Worm (Caenorhabditis elegans) whole organism, L1 larva: ENCODE measurements around the gene ZK112.4.

ENCODE experiments used
- C04F5.9 ChIP-seq: sonication (generic microtip); optimal IDR thresholded peaks from 2 replicates; lab custom pipeline; 2016; ENCODE audit warnings: missing genetic modification characterization, missing compliant biosample characterization
- C16A3.4 ChIP-seq: fragments of 150-350 bp; optimal IDR thresholded peaks from 2 replicates; lab custom pipeline; 2014; ENCODE audit warnings: missing biosample characterization, missing genetic modification characterization
- C34B4.2 ChIP-seq: sonication (generic microtip); optimal IDR thresholded peaks from 2 replicates; lab custom pipeline; 2017; ENCODE audit warnings: mild to moderate bottlenecking, missing genetic modification characterization, missing compliant biosample characterization
- F16B12.6 ChIP-seq: fragments of 150-350 bp; optimal IDR thresholded peaks from 2 replicates; lab custom pipeline; 2014; ENCODE audit warnings: missing biosample characterization, missing genetic modification characterization
- aly-2 ChIP-seq: fragments of 150-350 bp; optimal IDR thresholded peaks from 2 replicates; lab custom pipeline; 2014; ENCODE audit warnings: missing biosample characterization, missing genetic modification characterization
- ama-1 ChIP-seq: fragments of 150-350 bp; optimal IDR thresholded peaks from 2 replicates; lab custom pipeline; 2014
- blmp-1 ChIP-seq: fragments of 150-350 bp; optimal IDR thresholded peaks from 2 replicates; lab custom pipeline; 2014; ENCODE audit warnings: missing biosample characterization, missing genetic modification characterization
- ceh-63 ChIP-seq: fragments of 200-800 bp; sonication (Bioruptor generic); optimal IDR thresholded peaks from 2 replicates; lab custom pipeline; 2018; ENCODE audit warnings: mild to moderate bottlenecking, missing genetic modification characterization, missing compliant biosample characterization
- ceh-8 ChIP-seq: fragments of 200-800 bp; sonication (Bioruptor generic); optimal IDR thresholded peaks from 2 replicates; lab custom pipeline; 2018; ENCODE audit warnings: mild to moderate bottlenecking, missing genetic modification characterization, moderate library complexity, missing compliant biosample characterization
- ceh-82 ChIP-seq, 3 experiments: fragments of 150-350 bp in 1 of 3; sonication (generic microtip) in 2 of 3; optimal IDR thresholded peaks; 2 replicates each; lab custom pipeline; 2014 to 2017; ENCODE audit warnings: missing biosample characterization in 3 of 3, missing genetic modification characterization in 3 of 3
- ceh-90 ChIP-seq: sonication (generic microtip); optimal IDR thresholded peaks from 2 replicates; lab custom pipeline; 2016; ENCODE audit warnings: missing genetic modification characterization, missing compliant biosample characterization
- dsc-1 ChIP-seq: sonication (generic microtip); optimal IDR thresholded peaks from 2 replicates; lab custom pipeline; 2016; ENCODE audit warnings: mild to moderate bottlenecking, missing genetic modification characterization, missing compliant biosample characterization
- efl-1 ChIP-seq, 4 experiments: fragments of 150-350 bp; optimal IDR thresholded peaks in 3 of 4; peaks in 1 of 4; 1 replicate in 1 of 4; 2 replicates in 3 of 4; lab custom pipeline; 2014; ENCODE audit warnings: missing biosample characterization in 2 of 4, missing genetic modification characterization in 2 of 4, missing genetic modification reagents in 2 of 4
- egl-27 ChIP-seq, 2 experiments: fragments of 150-350 bp in 1 of 2; sonication (generic microtip); optimal IDR thresholded peaks; 3 replicates each; lab custom pipeline; 2017 to 2018; ENCODE audit warnings: missing biosample characterization in 2 of 2, missing genetic modification characterization in 2 of 2, missing genetic modification reagents in 2 of 2
- elt-2 ChIP-seq: sonication (generic microtip); optimal IDR thresholded peaks from 2 replicates; lab custom pipeline; 2016; ENCODE audit warnings: missing genetic modification characterization, mild to moderate bottlenecking, inconsistent platforms, missing compliant biosample characterization, missing genetic modification reagents
- ets-5 ChIP-seq: fragments of 200-800 bp; sonication (Bioruptor generic); IDR thresholded peaks from 2 replicates; pipeline ENCODE4 v1.3.6; 2022; ENCODE audit warnings: missing genetic modification characterization, missing compliant biosample characterization
- fkh-4 ChIP-seq: sonication (generic microtip); optimal IDR thresholded peaks from 2 replicates; lab custom pipeline; 2016; ENCODE audit warnings: missing compliant biosample characterization, missing genetic modification characterization, borderline replicate concordance
- hlh-17 ChIP-seq: fragments of 200-800 bp; sonication (Bioruptor generic); optimal IDR thresholded peaks from 2 replicates; lab custom pipeline; 2018; ENCODE audit warnings: missing genetic modification characterization, mild to moderate bottlenecking, missing compliant biosample characterization, moderate library complexity, borderline replicate concordance
- hlh-4 ChIP-seq: sonication (generic microtip); optimal IDR thresholded peaks from 2 replicates; lab custom pipeline; 2016; ENCODE audit warnings: mild to moderate bottlenecking, missing genetic modification characterization, missing compliant biosample characterization
- isw-1 ChIP-seq: fragments of 200-800 bp; sonication (Bioruptor generic); IDR thresholded peaks from 2 replicates; pipeline ENCODE4 v1.3.6; 2022; ENCODE audit warnings: missing genetic modification characterization, missing compliant biosample characterization
- lin-13 ChIP-seq: fragments of 150-350 bp; optimal IDR thresholded peaks from 2 replicates; lab custom pipeline; 2014; ENCODE audit warnings: missing biosample characterization, missing genetic modification reagents, missing genetic modification characterization
- lin-14 ChIP-seq: fragments of 200-800 bp; sonication (Bioruptor generic); optimal IDR thresholded peaks from 2 replicates; lab custom pipeline; 2018; ENCODE audit warnings: mild to moderate bottlenecking, missing genetic modification characterization, moderate library complexity, missing compliant biosample characterization
- lin-35 ChIP-seq, 2 experiments: fragments of 150-350 bp; optimal IDR thresholded peaks; 2 replicates each; lab custom pipeline; 2014; ENCODE audit warnings: missing biosample characterization in 2 of 2, missing genetic modification characterization in 2 of 2, missing genetic modification reagents in 2 of 2
- lin-39 ChIP-seq: fragments of 150-350 bp; optimal IDR thresholded peaks from 2 replicates; lab custom pipeline; 2014; ENCODE audit warnings: missing biosample characterization, missing genetic modification reagents, missing genetic modification characterization
- lir-3 ChIP-seq: sonication (generic microtip); optimal IDR thresholded peaks from 2 replicates; lab custom pipeline; 2016; ENCODE audit warnings: mild to moderate bottlenecking, missing genetic modification characterization, moderate library complexity, missing compliant biosample characterization; ENCODE audit not compliant: poor library complexity
- lsy-2 ChIP-seq, 2 experiments: fragments of 150-350 bp; optimal IDR thresholded peaks; 2 replicates each; lab custom pipeline; 2014; ENCODE audit warnings: missing biosample characterization in 2 of 2, missing genetic modification characterization in 2 of 2
- mab-9 ChIP-seq: fragments of 200-800 bp; sonication (Bioruptor generic); IDR thresholded peaks from 2 replicates; pipeline ENCODE4 v1.3.6; 2022; ENCODE audit warnings: missing genetic modification reagents, missing genetic modification characterization, missing compliant biosample characterization
- mdl-1 ChIP-seq, 2 experiments: fragments of 150-350 bp; optimal IDR thresholded peaks; 2 replicates each; lab custom pipeline; 2014 to 2017; ENCODE audit warnings: missing biosample characterization in 2 of 2, missing genetic modification characterization in 2 of 2, inconsistent platforms in 1 of 2
- mef-2 ChIP-seq: fragments of 150-350 bp; optimal IDR thresholded peaks from 2 replicates; lab custom pipeline; 2014; ENCODE audit warnings: missing biosample characterization, missing genetic modification characterization
- mep-1 ChIP-seq: fragments of 150-350 bp; optimal IDR thresholded peaks from 2 replicates; lab custom pipeline; 2014; ENCODE audit warnings: missing biosample characterization, missing genetic modification characterization
- nhr-11 ChIP-seq: fragments of 150-350 bp; optimal IDR thresholded peaks from 2 replicates; lab custom pipeline; 2014; ENCODE audit warnings: missing biosample characterization, missing genetic modification characterization
- nhr-12 ChIP-seq: sonication (generic microtip); optimal IDR thresholded peaks from 2 replicates; lab custom pipeline; 2017; ENCODE audit warnings: missing biosample characterization, missing genetic modification characterization
- nhr-237 ChIP-seq: fragments of 150-350 bp; optimal IDR thresholded peaks from 2 replicates; lab custom pipeline; 2014; ENCODE audit warnings: missing biosample characterization, missing genetic modification characterization
- nhr-76 ChIP-seq: sonication (generic microtip); optimal IDR thresholded peaks from 2 replicates; lab custom pipeline; 2017; ENCODE audit warnings: missing biosample characterization, missing genetic modification characterization
- nhr-85 ChIP-seq: sonication (generic microtip); peaks from one replicate; lab custom pipeline; 2016; ENCODE audit warnings: missing genetic modification characterization, inconsistent platforms, missing compliant biosample characterization
- nhr-90 ChIP-seq: sonication (generic microtip); optimal IDR thresholded peaks from 2 replicates; lab custom pipeline; 2016; ENCODE audit warnings: mild to moderate bottlenecking, missing genetic modification characterization, missing compliant biosample characterization; ENCODE audit not compliant: poor library complexity
- pax-3 ChIP-seq: fragments of 200-800 bp; sonication (Bioruptor generic); optimal IDR thresholded peaks from 2 replicates; lab custom pipeline; 2018; ENCODE audit warnings: mild to moderate bottlenecking, missing genetic modification characterization, moderate library complexity, missing compliant biosample characterization
- pqm-1 ChIP-seq: sonication (generic microtip); optimal IDR thresholded peaks from 3 replicates; lab custom pipeline; 2017; ENCODE audit warnings: missing biosample characterization, missing genetic modification characterization
- rnt-1 ChIP-seq: sonication (generic microtip); optimal IDR thresholded peaks from 2 replicates; lab custom pipeline; 2016; ENCODE audit warnings: mild to moderate bottlenecking, missing genetic modification characterization, moderate library complexity, missing compliant biosample characterization
- snpc-4 ChIP-seq: fragments of 150-350 bp; optimal IDR thresholded peaks from 2 replicates; lab custom pipeline; 2014; ENCODE audit warnings: missing biosample characterization, missing genetic modification characterization
- snu-23 ChIP-seq: sonication (generic microtip); optimal IDR thresholded peaks from 2 replicates; lab custom pipeline; 2016; ENCODE audit warnings: missing genetic modification characterization, missing compliant biosample characterization
- sptf-1 ChIP-seq: fragments of 150-350 bp; optimal IDR thresholded peaks from 2 replicates; lab custom pipeline; 2014; ENCODE audit warnings: missing biosample characterization, missing genetic modification characterization
- tlp-1 ChIP-seq: fragments of 150-350 bp; optimal IDR thresholded peaks from 2 replicates; lab custom pipeline; 2014; ENCODE audit warnings: missing biosample characterization, missing genetic modification characterization
- unc-130 ChIP-seq: fragments of 150-350 bp; optimal IDR thresholded peaks from 2 replicates; lab custom pipeline; 2017; ENCODE audit warnings: missing biosample characterization, missing genetic modification characterization, inconsistent platforms
- unc-30 ChIP-seq: sonication (generic microtip); optimal IDR thresholded peaks from 2 replicates; lab custom pipeline; 2017; ENCODE audit warnings: missing biosample characterization, missing genetic modification characterization
- unc-86 ChIP-seq: sonication (generic microtip); optimal IDR thresholded peaks from 2 replicates; lab custom pipeline; 2016; ENCODE audit warnings: missing genetic modification characterization, missing compliant biosample characterization
- unc-98 ChIP-seq: fragments of 200-800 bp; sonication (Bioruptor generic); IDR thresholded peaks from 2 replicates; pipeline ENCODE4 v1.3.6; 2022; ENCODE audit warnings: missing genetic modification characterization, missing compliant biosample characterization
- zip-4 ChIP-seq: fragments of 200-800 bp; sonication (Bioruptor generic); optimal IDR thresholded peaks from 2 replicates; lab custom pipeline; 2018; ENCODE audit warnings: mild to moderate bottlenecking, missing genetic modification characterization, moderate library complexity, missing compliant biosample characterization

The ZK112.4 gene

DNA sequence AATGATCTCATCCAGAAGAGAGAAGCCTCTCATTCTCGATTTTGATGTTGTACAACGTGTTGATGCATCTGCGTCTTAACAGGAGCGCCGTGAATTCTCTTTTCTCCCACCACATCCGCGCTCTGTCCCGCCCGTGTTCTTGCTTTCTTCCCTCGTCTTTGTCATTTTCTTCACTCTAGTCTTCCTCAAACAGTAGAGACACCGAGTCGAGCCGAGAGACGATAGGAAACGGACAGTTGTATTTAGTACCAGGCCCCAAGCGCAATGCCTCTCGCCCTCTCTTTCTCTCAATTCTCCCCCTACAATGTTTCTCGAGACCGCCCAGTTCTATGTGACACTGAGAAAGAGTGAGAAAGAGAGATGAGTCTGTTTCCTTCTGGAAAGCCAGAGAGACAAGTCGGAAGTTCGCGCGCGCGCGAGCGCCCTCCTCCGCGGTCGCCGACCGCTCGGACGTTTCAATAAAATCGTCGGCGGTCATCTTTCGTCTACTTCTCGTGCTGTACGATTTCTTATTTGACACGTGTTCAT is at the start of gene ZK112.4 (continued):
- no peak for TF ChIP-seq snpc-4
- TF ChIP-seq unc-86 (tag; lab: Kevin White, UChicago) = peak; percentile 43
- TF ChIP-seq nhr-12 (tag; lab: Kevin White, UChicago) = no peak
- TF ChIP-seq nhr-85 (tag; lab: Kevin White, UChicago) = peak; percentile 73
- no peak for TF ChIP-seq isw-1 (GFP tag; lab: Robert Waterston, UW)
- peak; percentile 36 for TF ChIP-seq C16A3.4 (tag; lab: Kevin White, UChicago)
- no peak for TF ChIP-seq lin-39
- no peak for TF ChIP-seq C04F5.9 (tag; lab: Kevin White, UChicago)
- TF ChIP-seq hlh-4 (tag; lab: Kevin White, UChicago) = no peak
- peak in 2 of 3 experiments; percentile 32 to 56 for TF ChIP-seq ceh-82 (tag; optimal IDR thresholded peaks at IDR 0.05; lab: Kevin White, UChicago)
- peak; percentile 74 for TF ChIP-seq mep-1 (tag; lab: Kevin White, UChicago)
- TF ChIP-seq hlh-17 = no peak
- no peak for TF ChIP-seq nhr-11 (tag; lab: Kevin White, UChicago)
- TF ChIP-seq ceh-8 (GFP tag; lab: Kevin White, UChicago) = no peak
- TF ChIP-seq efl-1 (optimal IDR thresholded peaks at IDR 0.05; lab: Kevin White, UChicago) = peak; percentile 40 to 44
- TF ChIP-seq efl-1 (GFP tag; optimal IDR thresholded peaks at IDR 0.05 in 1 of 2; lab: Kevin White, UChicago) = peak; percentile 30 to 91
- TF ChIP-seq F16B12.6 (tag; lab: Kevin White, UChicago) = peak; percentile 6
- no peak for TF ChIP-seq tlp-1 (tag; lab: Kevin White, UChicago)
- TF ChIP-seq sptf-1 (tag; lab: Kevin White, UChicago) = no peak
- peak; percentile 28 to 33 for TF ChIP-seq lin-35 (GFP tag; optimal IDR thresholded peaks at IDR 0.05; lab: Kevin White, UChicago)
- TF ChIP-seq pax-3 (tag; lab: Kevin White, UChicago) = no peak
- peak; percentile 75 for TF ChIP-seq blmp-1 (tag; lab: Kevin White, UChicago)
- TF ChIP-seq ama-1 (lab: Kevin White, UChicago) = no peak
- peak; percentile 6 for TF ChIP-seq elt-2 (tag; lab: Kevin White, UChicago)
- TF ChIP-seq nhr-90 (tag; lab: Kevin White, UChicago) = peak; percentile 43
- TF ChIP-seq dsc-1 (tag; lab: Kevin White, UChicago) = peak; percentile 43
- no peak for TF ChIP-seq aly-2
- TF ChIP-seq mef-2 (tag; lab: Kevin White, UChicago) = no peak
- no peak for TF ChIP-seq zip-4 (GFP tag; lab: Kevin White, UChicago)
- TF ChIP-seq mab-9 (GFP tag; lab: Robert Waterston, UW) = no peak
- peak; percentile 98 for TF ChIP-seq lin-14
- TF ChIP-seq egl-27 (tag; optimal IDR thresholded peaks at IDR 0.05; lab: Kevin White, UChicago) = peak in 1 of 2 experiments; percentile 39

DNA sequence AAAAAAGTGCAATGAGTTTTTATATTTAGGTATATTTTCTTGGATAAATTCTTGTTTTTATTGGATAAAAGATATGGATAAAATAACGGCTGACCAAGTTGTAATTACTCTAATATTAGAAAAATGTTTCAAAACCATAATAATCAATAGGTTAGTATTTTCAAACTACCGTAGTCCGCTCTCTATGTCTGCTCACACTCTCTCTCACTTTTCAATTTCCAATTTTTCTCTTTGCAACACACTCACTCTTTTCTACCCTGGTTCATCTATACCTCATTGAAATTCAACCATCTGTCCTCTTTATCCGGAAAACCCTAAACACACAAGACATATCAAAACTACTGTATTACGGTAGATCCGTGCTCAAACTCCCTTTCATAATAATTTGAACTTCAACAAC is 49.5 kb upstream of the ZK112.4 start:
- TF ChIP-seq lsy-2 (tag; optimal IDR thresholded peaks at IDR 0.05; lab: Kevin White, UChicago) (peak in 1 of 2 experiments; percentile 58), nhr-237 (tag; lab: Kevin White, UChicago) (no peak)

DNA sequence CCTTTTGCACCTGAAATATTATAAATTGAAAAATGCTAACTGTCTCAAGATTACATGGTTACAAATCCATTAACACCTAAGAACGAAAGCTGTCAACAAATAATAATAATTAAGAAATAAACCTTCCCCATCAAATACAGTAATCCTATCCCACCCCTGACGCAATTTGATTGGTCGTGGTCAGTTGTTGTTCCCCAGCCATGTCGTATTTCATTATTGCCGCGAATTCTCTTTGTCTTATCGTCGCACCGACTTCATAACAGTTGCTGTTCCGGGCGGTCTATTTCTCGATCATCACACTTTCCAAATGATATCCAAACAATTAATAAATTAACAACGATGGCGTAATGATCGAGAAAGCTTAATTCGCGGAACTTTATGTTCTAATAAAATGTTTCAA is 48.7 kb upstream of the ZK112.4 start:
- TF ChIP-seq mef-2 (tag; lab: Kevin White, UChicago) (no peak), fkh-4 (tag; lab: Kevin White, UChicago) (no peak), unc-30 (tag; lab: Kevin White, UChicago) (no peak), C34B4.2 (tag; lab: Kevin White, UChicago) (no peak), aly-2 (no peak), egl-27 (tag; optimal IDR thresholded peaks at IDR 0.05; lab: Kevin White, UChicago) (no peak), lin-14 (peak; percentile 31), C16A3.4 (tag; lab: Kevin White, UChicago) (no peak), blmp-1 (tag; lab: Kevin White, UChicago) (no peak), mab-9 (GFP tag; lab: Robert Waterston, UW) (no peak), unc-98 (GFP tag; lab: Robert Waterston, UW) (no peak), nhr-76 (tag; lab: Kevin White, UChicago) (no peak), efl-1 (optimal IDR thresholded peaks at IDR 0.05; lab: Kevin White, UChicago) (no peak), efl-1 (GFP tag; optimal IDR thresholded peaks at IDR 0.05 in 1 of 2; lab: Kevin White, UChicago) (no peak), pax-3 (tag; lab: Kevin White, UChicago) (no peak), ets-5 (no peak), pqm-1 (tag; lab: Kevin White, UChicago) (no peak), nhr-237 (tag; lab: Kevin White, UChicago) (no peak), lir-3 (tag; lab: Kevin White, UChicago) (no peak), ceh-90 (tag; lab: Kevin White, UChicago) (no peak), ceh-63 (GFP tag; lab: Kevin White, UChicago) (no peak), snu-23 (peak; percentile 4), mdl-1 (tag; optimal IDR thresholded peaks at IDR 0.05; lab: Kevin White, UChicago) (no peak), isw-1 (GFP tag; lab: Robert Waterston, UW) (no peak), F16B12.6 (tag; lab: Kevin White, UChicago) (no peak), lin-13 (GFP tag; lab: Kevin White, UChicago) (no peak), rnt-1 (tag; lab: Kevin White, UChicago) (peak; percentile 65), unc-130 (tag; lab: Kevin White, UChicago) (peak; percentile 40)
